Fruit fly (Drosophila melanogaster) whole organism, embryonic: ENCODE data around the gene CG15208.
A peak's percentile ranks its signal among the peaks of the same experiment; 100 is the strongest.

ENCODE experiments used
- Abd-B ChIP-seq: fragments of 200-800 bp; sonication (Bioruptor generic); optimal IDR thresholded peaks from 2 replicates; lab custom pipeline; 2018; ENCODE audit warnings: missing biosample characterization, mild to moderate bottlenecking, missing genetic modification characterization, moderate library complexity
- BtbVII ChIP-seq: fragments of 200-800 bp; sonication (Bioruptor generic); optimal IDR thresholded peaks from 3 replicates; lab custom pipeline; 2017; ENCODE audit warnings: missing biosample characterization, mild to moderate bottlenecking, missing genetic modification characterization
- CG10147 ChIP-seq: fragments of 200-800 bp; sonication (Bioruptor generic); optimal IDR thresholded peaks from 2 replicates; lab custom pipeline; 2019; ENCODE audit warnings: missing biosample characterization, mild to moderate bottlenecking, missing genetic modification characterization, moderate library complexity
- CG12155 ChIP-seq: fragments of 200-800 bp; sonication (Bioruptor generic); optimal IDR thresholded peaks from 3 replicates; lab custom pipeline; 2016; ENCODE audit warnings: missing biosample characterization, missing genetic modification characterization
- CG12236 ChIP-seq: fragments of 200-800 bp; sonication (Bioruptor generic); optimal IDR thresholded peaks from 2 replicates; lab custom pipeline; 2016; ENCODE audit warnings: missing biosample characterization, missing genetic modification characterization
- CG12391 ChIP-seq: fragments of 200-800 bp; sonication (Bioruptor generic); optimal IDR thresholded peaks from 3 replicates; lab custom pipeline; 2018; ENCODE audit warnings: missing biosample characterization, mild to moderate bottlenecking, missing genetic modification characterization, moderate library complexity
- CG14441 ChIP-seq: fragments of 200-800 bp; sonication (Bioruptor generic); IDR thresholded peaks from 2 replicates; pipeline ENCODE4 v1.3.6; 2022; ENCODE audit warnings: missing biosample characterization, missing genetic modification characterization
- CG15601 ChIP-seq: fragments of 200-800 bp; sonication (Bioruptor generic); optimal IDR thresholded peaks from 3 replicates; lab custom pipeline; 2019; ENCODE audit warnings: missing biosample characterization, mild to moderate bottlenecking, missing genetic modification characterization, moderate library complexity
- CG1603 ChIP-seq: fragments of 200-800 bp; sonication (Bioruptor generic); optimal IDR thresholded peaks from 2 replicates; lab custom pipeline; 2019; ENCODE audit warnings: missing biosample characterization, mild to moderate bottlenecking, missing genetic modification characterization, moderate library complexity
- CG16815 ChIP-seq: fragments of 200-800 bp; sonication (Bioruptor generic); optimal IDR thresholded peaks from 3 replicates; lab custom pipeline; 2017; ENCODE audit warnings: missing biosample characterization, mild to moderate bottlenecking, missing genetic modification characterization
- CG17359 ChIP-seq: fragments of 200-800 bp; sonication (Bioruptor generic); optimal IDR thresholded peaks from 3 replicates; lab custom pipeline; 2018; ENCODE audit warnings: missing biosample characterization, mild to moderate bottlenecking, missing genetic modification characterization, moderate library complexity
- CG17385 ChIP-seq: fragments of 200-800 bp; sonication (Bioruptor generic); optimal IDR thresholded peaks from 3 replicates; lab custom pipeline; 2018; ENCODE audit warnings: missing biosample characterization, mild to moderate bottlenecking, missing genetic modification characterization
- CG17802 ChIP-seq: fragments of 200-800 bp; sonication (Bioruptor generic); optimal IDR thresholded peaks from 2 replicates; lab custom pipeline; 2018; ENCODE audit warnings: missing biosample characterization, mild to moderate bottlenecking, missing genetic modification characterization, moderate library complexity
- CG18599 ChIP-seq: fragments of 200-800 bp; sonication (Bioruptor generic); optimal IDR thresholded peaks from 3 replicates; lab custom pipeline; 2017; ENCODE audit warnings: missing biosample characterization, missing genetic modification characterization, mild to moderate bottlenecking, moderate library complexity, missing genetic modification reagents
- CG2875 ChIP-seq: fragments of 200-800 bp; sonication (Bioruptor generic); optimal IDR thresholded peaks from 2 replicates; lab custom pipeline; 2017; ENCODE audit warnings: missing biosample characterization, mild to moderate bottlenecking, missing genetic modification characterization, missing genetic modification reagents
- CG31365 ChIP-seq: fragments of 200-800 bp; sonication (Bioruptor generic); optimal IDR thresholded peaks from 2 replicates; lab custom pipeline; 2018; ENCODE audit warnings: missing biosample characterization, mild to moderate bottlenecking, missing genetic modification characterization
- CG31441 ChIP-seq: fragments of 200-800 bp; sonication (Bioruptor generic); IDR thresholded peaks from 2 replicates; pipeline ENCODE4 v1.3.6; 2022; ENCODE audit warnings: missing biosample characterization, missing genetic modification characterization
- CG32532 ChIP-seq: fragments of 200-800 bp; sonication (Bioruptor generic); IDR thresholded peaks from 2 replicates; pipeline ENCODE4 v1.3.6; 2022; ENCODE audit warnings: missing biosample characterization, missing genetic modification characterization
- CG3847 ChIP-seq: fragments of 200-800 bp; sonication (Bioruptor generic); IDR thresholded peaks from 2 replicates; pipeline ENCODE4 v1.3.6; 2022; ENCODE audit warnings: missing biosample characterization, missing genetic modification characterization
- CG43689 ChIP-seq: fragments of 200-800 bp; sonication (Bioruptor generic); IDR thresholded peaks from 2 replicates; pipeline ENCODE4 v1.3.6; 2022; ENCODE audit warnings: missing biosample characterization, missing genetic modification characterization
- CG6765 ChIP-seq: fragments of 200-800 bp; sonication (Bioruptor generic); optimal IDR thresholded peaks from 3 replicates; lab custom pipeline; 2017; ENCODE audit warnings: missing biosample characterization, mild to moderate bottlenecking, missing genetic modification characterization
- CG6791 ChIP-seq: fragments of 200-800 bp; sonication (Bioruptor generic); IDR thresholded peaks from 3 replicates; pipeline ENCODE4 v1.3.6; 2022; ENCODE audit warnings: missing biosample characterization, missing genetic modification characterization; ENCODE audit not compliant: partially characterized antibody
- CG6813 ChIP-seq: fragments of 200-800 bp; sonication (Bioruptor generic); optimal IDR thresholded peaks from 2 replicates; lab custom pipeline; 2017; ENCODE audit warnings: missing biosample characterization, missing genetic modification characterization, mild to moderate bottlenecking, moderate library complexity, missing genetic modification reagents
- CG9797 ChIP-seq: fragments of 200-800 bp; sonication (Bioruptor generic); optimal IDR thresholded peaks from 3 replicates; lab custom pipeline; 2018; ENCODE audit warnings: missing biosample characterization, mild to moderate bottlenecking, missing genetic modification characterization
- CTCF ChIP-seq: fragments of 200-800 bp; sonication (Bioruptor generic); optimal IDR thresholded peaks from 2 replicates; lab custom pipeline; 2017; ENCODE audit warnings: missing biosample characterization, mild to moderate bottlenecking, missing genetic modification characterization, moderate library complexity
- Hey ChIP-seq: fragments of 200-800 bp; sonication (Bioruptor generic); optimal IDR thresholded peaks from 3 replicates; lab custom pipeline; 2018; ENCODE audit warnings: missing biosample characterization, mild to moderate bottlenecking, missing genetic modification characterization
- Hr51 ChIP-seq, 2 experiments: fragments of 200-800 bp; sonication (Bioruptor generic); optimal IDR thresholded peaks; 2 replicates in 1 of 2; 3 replicates in 1 of 2; lab custom pipeline; 2016 to 2018; ENCODE audit warnings: missing biosample characterization in 2 of 2, missing genetic modification characterization in 2 of 2, mild to moderate bottlenecking in 1 of 2, moderate library complexity in 1 of 2
- Opbp ChIP-seq: fragments of 200-800 bp; sonication (Bioruptor generic); IDR thresholded peaks from 3 replicates; pipeline ENCODE4 v1.3.6; 2022; ENCODE audit warnings: missing biosample characterization, missing genetic modification characterization; ENCODE audit not compliant: partially characterized antibody
- Rx ChIP-seq: fragments of 200-800 bp; sonication (Bioruptor generic); IDR thresholded peaks from 2 replicates; pipeline ENCODE4 v1.3.6; 2022; ENCODE audit warnings: missing biosample characterization, missing genetic modification characterization
- YL-1 ChIP-seq: fragments of 200-800 bp; sonication (Bioruptor generic); optimal IDR thresholded peaks from 3 replicates; lab custom pipeline; 2017; ENCODE audit warnings: missing biosample characterization, mild to moderate bottlenecking, missing genetic modification characterization
- ap ChIP-seq: fragments of 200-800 bp; sonication (Bioruptor generic); IDR thresholded peaks from 2 replicates; pipeline ENCODE4 v1.3.6; 2022; ENCODE audit warnings: missing biosample characterization, missing genetic modification characterization
- ash1 ChIP-seq: fragments of 200-800 bp; sonication (Bioruptor generic); optimal IDR thresholded peaks from 2 replicates; lab custom pipeline; 2018; ENCODE audit warnings: missing biosample characterization, mild to moderate bottlenecking, missing genetic modification characterization
- bab2 ChIP-seq: fragments of 200-800 bp; sonication (Bioruptor generic); optimal IDR thresholded peaks from 2 replicates; lab custom pipeline; 2016; ENCODE audit warnings: missing biosample characterization, missing genetic modification characterization
- btn ChIP-seq: fragments of 200-800 bp; sonication (Bioruptor generic); optimal IDR thresholded peaks from 2 replicates; lab custom pipeline; 2016; ENCODE audit warnings: missing biosample characterization, missing genetic modification characterization
- eve ChIP-seq, 2 experiments: fragments of >200 bp; optimal IDR thresholded peaks; 2 replicates each; lab custom pipeline; 2017; ENCODE audit warnings: missing biosample characterization in 2 of 2, missing genetic modification characterization in 2 of 2
- exex ChIP-seq: fragments of 200-800 bp; sonication (Bioruptor generic); optimal IDR thresholded peaks from 4 replicates; lab custom pipeline; 2018; ENCODE audit warnings: missing biosample characterization, mild to moderate bottlenecking, missing genetic modification characterization, moderate library complexity
- knrl ChIP-seq: fragments of 200-800 bp; sonication (Bioruptor generic); IDR thresholded peaks from 3 replicates; pipeline ENCODE4 v1.3.6; 2022; ENCODE audit warnings: missing biosample characterization, missing genetic modification characterization; ENCODE audit not compliant: partially characterized antibody
- nau ChIP-seq: fragments of 200-800 bp; sonication (Bioruptor generic); optimal IDR thresholded peaks from 3 replicates; lab custom pipeline; 2017; ENCODE audit warnings: missing biosample characterization, mild to moderate bottlenecking, missing genetic modification characterization, missing genetic modification reagents
- peb ChIP-seq: fragments of 200-800 bp; sonication (Bioruptor generic); IDR thresholded peaks from 2 replicates; pipeline ENCODE4 v1.3.6; 2022; ENCODE audit warnings: missing biosample characterization, missing genetic modification characterization
- pita ChIP-seq: fragments of 200-800 bp; sonication (Bioruptor generic); optimal IDR thresholded peaks from 2 replicates; lab custom pipeline; 2017; ENCODE audit warnings: missing biosample characterization, mild to moderate bottlenecking, missing genetic modification characterization
- pros ChIP-seq: fragments of 200-800 bp; sonication (Bioruptor generic); optimal IDR thresholded peaks from 3 replicates; lab custom pipeline; 2019; ENCODE audit warnings: missing biosample characterization, mild to moderate bottlenecking, missing genetic modification characterization, moderate library complexity
- psq ChIP-seq: fragments of 200-800 bp; sonication (Bioruptor generic); optimal IDR thresholded peaks from 2 replicates; lab custom pipeline; 2017; ENCODE audit warnings: missing biosample characterization, missing genetic modification characterization
- stc ChIP-seq: fragments of 200-800 bp; sonication (Bioruptor generic); IDR thresholded peaks from 2 replicates; pipeline ENCODE4 v1.3.6; 2022; ENCODE audit warnings: missing biosample characterization, missing genetic modification characterization
- tgo ChIP-seq: fragments of 200-800 bp; sonication (Bioruptor generic); IDR thresholded peaks from 3 replicates; pipeline ENCODE4 v1.3.6; 2022; ENCODE audit warnings: missing biosample characterization, missing genetic modification characterization
- tin ChIP-seq: fragments of 200-800 bp; sonication (Bioruptor generic); optimal IDR thresholded peaks from 3 replicates; lab custom pipeline; 2016; ENCODE audit warnings: missing biosample characterization, missing genetic modification characterization
- tio ChIP-seq: fragments of 200-800 bp; sonication (Bioruptor generic); optimal IDR thresholded peaks from 2 replicates; lab custom pipeline; 2017; ENCODE audit warnings: missing biosample characterization, missing genetic modification characterization, inconsistent platforms
- tup ChIP-seq: fragments of 200-800 bp; sonication (Bioruptor generic); optimal IDR thresholded peaks from 2 replicates; lab custom pipeline; 2016; ENCODE audit warnings: missing biosample characterization, mild to moderate bottlenecking, missing genetic modification characterization, moderate library complexity
- vvl ChIP-seq: fragments of 200-800 bp; sonication (Bioruptor generic); IDR thresholded peaks from 2 replicates; pipeline ENCODE4 v1.3.6; 2022; ENCODE audit warnings: missing biosample characterization, missing genetic modification characterization
- zfh1 ChIP-seq: fragments of 200-800 bp; sonication (Bioruptor generic); IDR thresholded peaks from 3 replicates; pipeline ENCODE4 v1.3.6; 2022; ENCODE audit warnings: missing biosample characterization, missing genetic modification characterization

The CG15208 gene

dm6 chrX:10877087-10877935 lies 22.5 kb upstream of the CG15208 start, which contains the start of gene CG1637 (continued):
- TF ChIP-seq CG17385 (GFP tag; lab: Kevin White, UChicago) (no peak), CG17359 (tag; lab: Kevin White, UChicago) (no peak), pros (GFP tag; lab: Kevin White, UChicago) (no peak), YL-1 (GFP tag; lab: Kevin White, UChicago) (peak; percentile 4), CG17802 (tag; lab: Kevin White, UChicago) (no peak), CG12155 (no peak), CG12391 (tag; lab: Kevin White, UChicago) (no peak), CG16815 (no peak), ap (GFP tag; lab: Robert Waterston, UW) (no peak), tin (GFP tag; lab: Kevin White, UChicago) (no peak), CG6791 (GFP tag; lab: Robert Waterston, UW) (peak; percentile 67), CG15601 (no peak), CG2875 (GFP tag; lab: Kevin White, UChicago) (no peak), Abd-B (GFP tag; lab: Kevin White, UChicago) (no peak), CG14441 (GFP tag; lab: Robert Waterston, UW) (no peak), knrl (peak; percentile 66), eve (GFP tag; optimal IDR thresholded peaks at IDR 0.05; lab: Kevin White, UChicago) (no peak), CG10147 (GFP tag; lab: Kevin White, UChicago) (no peak), Rx (GFP tag; lab: Robert Waterston, UW) (no peak), Hr51 (GFP tag; optimal IDR thresholded peaks at IDR 0.05; lab: Kevin White, UChicago) (no peak), tgo (GFP tag; lab: Robert Waterston, UW) (no peak), CG31365 (no peak), CTCF (GFP tag; lab: Kevin White, UChicago) (no peak), CG3847 (GFP tag; lab: Robert Waterston, UW) (0 out of 2 replicates have a peak, but pooled peaks have one; percentile 14), psq (no peak), tio (GFP tag; lab: Kevin White, UChicago) (no peak), bab2 (GFP tag; lab: Kevin White, UChicago) (no peak), CG6813 (no peak), CG9797 (peak; percentile 75), CG12236 (GFP tag; lab: Kevin White, UChicago) (no peak), CG1603 (tag; lab: Kevin White, UChicago) (peak; percentile 50), CG18599 (GFP tag; lab: Kevin White, UChicago) (no peak), CG43689 (GFP tag; lab: Robert Waterston, UW) (no peak), peb (no peak), exex (no peak), btn (GFP tag; lab: Kevin White, UChicago) (no peak), pita (GFP tag; lab: Kevin White, UChicago) (no peak), nau (GFP tag; lab: Kevin White, UChicago) (no peak), vvl (peak; percentile 44; the same call in 1 of the 2 replicates), CG32532 (GFP tag; lab: Robert Waterston, UW) (no peak), CG31441 (no peak), stc (GFP tag; lab: Robert Waterston, UW) (no peak), ash1 (GFP tag; lab: Kevin White, UChicago) (no peak), BtbVII (GFP tag; lab: Kevin White, UChicago) (no peak), zfh1 (GFP tag; lab: Robert Waterston, UW) (no peak), CG6765 (GFP tag; lab: Kevin White, UChicago) (no peak), tup (GFP tag; lab: Kevin White, UChicago) (no peak), Opbp (peak; percentile 70; the same call in 2 of the 3 replicates), Hey (no peak)
